Fruit fly (Drosophila melanogaster): ENCODE measurements around the gene Tasp1.

DNA sequence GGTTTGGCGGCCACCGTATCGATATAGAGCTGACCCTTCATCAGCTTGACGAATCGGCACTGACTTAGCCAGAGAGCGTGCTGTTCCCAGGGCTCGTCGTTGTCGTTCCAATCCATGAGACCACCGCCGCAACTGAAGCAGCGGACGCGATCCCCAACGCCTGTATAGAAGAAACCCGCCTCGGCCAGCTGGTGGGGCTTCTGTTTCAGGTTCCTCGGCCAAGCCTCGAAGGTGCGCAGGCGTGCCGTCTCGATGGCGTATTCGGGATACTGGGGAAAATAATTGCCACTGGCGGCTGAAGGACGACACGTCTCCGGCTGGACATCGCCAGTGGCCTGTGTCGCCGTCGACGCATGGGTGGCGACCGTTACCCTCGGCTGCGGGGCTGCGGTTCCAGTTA lies 48.3 kb downstream of the Tasp1 start:
- no peak for TF ChIP-seq fd96Ca (GFP tag; IDR thresholded peaks at IDR 0.05)
- TF ChIP-seq gl (tag; optimal IDR thresholded peaks at IDR 0.05), result no peak
- TF ChIP-seq Pif1A (GFP tag; optimal IDR thresholded peaks at IDR 0.05), result no peak
- no peak for TF ChIP-seq CG17806 (tag; optimal IDR thresholded peaks at IDR 0.05)
- no peak for TF ChIP-seq Pif1B (GFP tag; optimal IDR thresholded peaks at IDR 0.05)
- no peak for TF ChIP-seq CG10348 (GFP tag; IDR thresholded peaks at IDR 0.05)
